Fruit fly (Drosophila melanogaster) whole organism, embryonic: Measurements from ENCODE around the gene pico.

ENCODE experiments used
- CG10959 ChIP-seq: fragments of 200-800 bp; sonication (Bioruptor generic); IDR thresholded peaks from 2 replicates; pipeline ENCODE4 v1.3.6; 2022; ENCODE audit warnings: missing biosample characterization, missing genetic modification characterization
- CG11456 ChIP-seq: fragments of 200-800 bp; sonication (Bioruptor generic); IDR thresholded peaks from 3 replicates; pipeline ENCODE4 v1.3.6; 2022; ENCODE audit warnings: missing biosample characterization, missing genetic modification characterization
- CG11504 ChIP-seq: fragments of 200-800 bp; sonication (Bioruptor generic); optimal IDR thresholded peaks from 3 replicates; lab custom pipeline; 2019; ENCODE audit warnings: missing biosample characterization, mild to moderate bottlenecking, missing genetic modification characterization, moderate library complexity
- CG12659 ChIP-seq: fragments of 200-800 bp; sonication (Bioruptor generic); optimal IDR thresholded peaks from 3 replicates; lab custom pipeline; 2017; ENCODE audit warnings: mild to moderate bottlenecking, missing biosample characterization, missing genetic modification reagents, missing genetic modification characterization
- CG13287 ChIP-seq: fragments of 200-800 bp; sonication (Bioruptor generic); IDR thresholded peaks from 2 replicates; pipeline ENCODE4 v1.3.6; 2022; ENCODE audit warnings: missing biosample characterization, missing genetic modification characterization; ENCODE audit not compliant: partially characterized antibody
- CG13296 ChIP-seq: fragments of 200-800 bp; sonication (Bioruptor generic); optimal IDR thresholded peaks from 3 replicates; lab custom pipeline; 2018; ENCODE audit warnings: missing biosample characterization, mild to moderate bottlenecking, missing genetic modification characterization
- CG14014 ChIP-seq: fragments of 200-800 bp; sonication (Bioruptor generic); IDR thresholded peaks from 2 replicates; pipeline ENCODE4 v1.3.6; 2022; ENCODE audit warnings: missing biosample characterization, missing genetic modification characterization
- CG14710 ChIP-seq: fragments of 200-800 bp; sonication (Bioruptor generic); optimal IDR thresholded peaks from 3 replicates; lab custom pipeline; 2019; ENCODE audit warnings: missing biosample characterization, mild to moderate bottlenecking, missing genetic modification characterization, moderate library complexity
- CG14965 ChIP-seq: fragments of 200-800 bp; sonication (Bioruptor generic); optimal IDR thresholded peaks from 2 replicates; lab custom pipeline; 2016; ENCODE audit warnings: missing biosample characterization, missing genetic modification characterization, borderline replicate concordance
- CG15601 ChIP-seq: fragments of 200-800 bp; sonication (Bioruptor generic); optimal IDR thresholded peaks from 3 replicates; lab custom pipeline; 2019; ENCODE audit warnings: missing biosample characterization, mild to moderate bottlenecking, missing genetic modification characterization, moderate library complexity
- CG17328 ChIP-seq: fragments of 200-800 bp; sonication (Bioruptor generic); IDR thresholded peaks from 2 replicates; pipeline ENCODE4 v1.3.6; 2022; ENCODE audit warnings: missing biosample characterization, missing genetic modification characterization
- CG17385 ChIP-seq: fragments of 200-800 bp; sonication (Bioruptor generic); optimal IDR thresholded peaks from 3 replicates; lab custom pipeline; 2018; ENCODE audit warnings: missing biosample characterization, mild to moderate bottlenecking, missing genetic modification characterization
- CG17612 ChIP-seq: fragments of 200-800 bp; sonication (Bioruptor generic); IDR thresholded peaks from 2 replicates; pipeline ENCODE4 v1.3.6; 2022; ENCODE audit warnings: missing biosample characterization, missing genetic modification characterization
- CG1792 ChIP-seq: fragments of 200-800 bp; sonication (Bioruptor generic); optimal IDR thresholded peaks from 2 replicates; lab custom pipeline; 2016; ENCODE audit warnings: missing biosample characterization, missing genetic modification characterization
- CG31224 ChIP-seq: fragments of 200-800 bp; sonication (Bioruptor generic); IDR thresholded peaks from 2 replicates; pipeline ENCODE4 v1.3.6; 2022; ENCODE audit warnings: missing biosample characterization, missing genetic modification characterization
- CG33213 ChIP-seq: fragments of 200-800 bp; sonication (Bioruptor generic); optimal IDR thresholded peaks from 3 replicates; lab custom pipeline; 2016; ENCODE audit warnings: missing biosample characterization, missing genetic modification characterization
- CG3995 ChIP-seq: fragments of 200-800 bp; sonication (Bioruptor generic); optimal IDR thresholded peaks from 3 replicates; lab custom pipeline; 2016; ENCODE audit warnings: missing biosample characterization, missing genetic modification characterization
- CG4404 ChIP-seq: fragments of 200-800 bp; sonication (Bioruptor generic); IDR thresholded peaks from 2 replicates; pipeline ENCODE4 v1.3.6; 2022; ENCODE audit warnings: missing biosample characterization, missing genetic modification characterization
- CG4617 ChIP-seq: fragments of 200-800 bp; sonication (Bioruptor generic); optimal IDR thresholded peaks from 3 replicates; lab custom pipeline; 2016; ENCODE audit warnings: missing biosample characterization, missing genetic modification characterization, borderline replicate concordance
- CG6175 ChIP-seq: fragments of 200-800 bp; sonication (Bioruptor generic); IDR thresholded peaks from 3 replicates; pipeline ENCODE4 v1.3.6; 2022; ENCODE audit warnings: missing biosample characterization, missing genetic modification characterization
- CG6272 ChIP-seq: fragments of 200-800 bp; sonication (Bioruptor generic); IDR thresholded peaks from 2 replicates; pipeline ENCODE4 v1.3.6; 2022; ENCODE audit warnings: missing biosample characterization, missing genetic modification characterization
- CoRest ChIP-seq: fragments of 200-800 bp; sonication (Bioruptor generic); optimal IDR thresholded peaks from 3 replicates; lab custom pipeline; 2018; ENCODE audit warnings: missing biosample characterization, mild to moderate bottlenecking, missing genetic modification characterization, moderate library complexity
- Dbx ChIP-seq: fragments of 200-800 bp; sonication (Bioruptor generic); IDR thresholded peaks from 3 replicates; pipeline ENCODE4 v1.3.6; 2022; ENCODE audit warnings: missing biosample characterization, missing genetic modification characterization
- Doc2 ChIP-seq: fragments of 200-800 bp; sonication (Bioruptor generic); IDR thresholded peaks from 2 replicates; pipeline ENCODE4 v1.3.6; 2022; ENCODE audit warnings: missing biosample characterization, missing genetic modification characterization
- H15 ChIP-seq: fragments of 200-800 bp; sonication (Bioruptor generic); IDR thresholded peaks from 3 replicates; pipeline ENCODE4 v1.3.6; 2022; ENCODE audit warnings: missing biosample characterization, missing genetic modification characterization
- HmgZ ChIP-seq: fragments of 200-800 bp; sonication (Bioruptor generic); optimal IDR thresholded peaks from 2 replicates; lab custom pipeline; 2018; ENCODE audit warnings: missing biosample characterization, mild to moderate bottlenecking, missing genetic modification characterization
- Hmx ChIP-seq: fragments of 200-800 bp; sonication (Bioruptor generic); optimal IDR thresholded peaks from 2 replicates; lab custom pipeline; 2016; ENCODE audit warnings: missing biosample characterization, missing genetic modification characterization
- Max ChIP-seq: fragments of 200-800 bp; sonication (Bioruptor generic); optimal IDR thresholded peaks from 2 replicates; lab custom pipeline; 2016; ENCODE audit warnings: missing biosample characterization, mild to moderate bottlenecking, missing genetic modification characterization
- Nf-YA ChIP-seq: fragments of 200-800 bp; sonication (Bioruptor generic); IDR thresholded peaks from 2 replicates; pipeline ENCODE4 v1.3.6; 2022; ENCODE audit warnings: missing biosample characterization, missing genetic modification characterization
- Ssrp ChIP-seq: fragments of 200-800 bp; sonication (Bioruptor generic); optimal IDR thresholded peaks from 2 replicates; lab custom pipeline; 2018; ENCODE audit warnings: missing biosample characterization, mild to moderate bottlenecking, missing genetic modification characterization, moderate library complexity
- Tbp ChIP-seq: fragments of >200 bp; optimal IDR thresholded peaks from 2 replicates; lab custom pipeline; 2018; ENCODE audit warnings: missing biosample characterization, missing genetic modification characterization
- amos ChIP-seq: fragments of 200-800 bp; sonication (Bioruptor generic); IDR thresholded peaks from 2 replicates; pipeline ENCODE4 v1.3.6; 2022; ENCODE audit warnings: missing biosample characterization, missing genetic modification characterization; ENCODE audit not compliant: partially characterized antibody
- ara ChIP-seq: fragments of 200-800 bp; sonication (Bioruptor generic); IDR thresholded peaks from 2 replicates; pipeline ENCODE4 v1.3.6; 2022; ENCODE audit warnings: missing biosample characterization, missing genetic modification characterization
- bab2 ChIP-seq: fragments of 200-800 bp; sonication (Bioruptor generic); optimal IDR thresholded peaks from 2 replicates; lab custom pipeline; 2016; ENCODE audit warnings: missing biosample characterization, missing genetic modification characterization
- bcd ChIP-seq: fragments of 200-800 bp; sonication (Bioruptor generic); optimal IDR thresholded peaks from 2 replicates; lab custom pipeline; 2017; ENCODE audit warnings: missing biosample characterization, mild to moderate bottlenecking, missing genetic modification characterization
- bowl ChIP-seq: fragments of 200-800 bp; sonication (Bioruptor generic); IDR thresholded peaks from 2 replicates; pipeline ENCODE4 v1.3.6; 2022; ENCODE audit warnings: missing biosample characterization, missing genetic modification characterization
- br ChIP-seq: fragments of >200 bp; optimal IDR thresholded peaks from 2 replicates; lab custom pipeline; 2017
- caup ChIP-seq: fragments of 200-800 bp; sonication (Bioruptor generic); optimal IDR thresholded peaks from 3 replicates; lab custom pipeline; 2017; ENCODE audit warnings: missing biosample characterization, mild to moderate bottlenecking, missing genetic modification characterization, moderate library complexity; ENCODE audit not compliant: severe bottlenecking
- dmrt11E ChIP-seq: fragments of 200-800 bp; sonication (Bioruptor generic); optimal IDR thresholded peaks from 3 replicates; lab custom pipeline; 2018; ENCODE audit warnings: missing biosample characterization, mild to moderate bottlenecking, missing genetic modification characterization, moderate library complexity
- fd3F ChIP-seq: fragments of 200-800 bp; sonication (Bioruptor generic); optimal IDR thresholded peaks from 2 replicates; lab custom pipeline; 2018; ENCODE audit warnings: missing biosample characterization, mild to moderate bottlenecking, missing genetic modification characterization, moderate library complexity
- gem ChIP-seq: fragments of 200-800 bp; sonication (Bioruptor generic); optimal IDR thresholded peaks from 2 replicates; lab custom pipeline; 2019; ENCODE audit warnings: missing biosample characterization, mild to moderate bottlenecking, missing genetic modification characterization, moderate library complexity
- grn ChIP-seq: fragments of 200-800 bp; sonication (Bioruptor generic); optimal IDR thresholded peaks from 3 replicates; lab custom pipeline; 2017; ENCODE audit warnings: missing biosample characterization, missing genetic modification characterization
- gsb-n ChIP-seq: fragments of 200-800 bp; sonication (Bioruptor generic); optimal IDR thresholded peaks from 3 replicates; lab custom pipeline; 2018; ENCODE audit warnings: missing biosample characterization, mild to moderate bottlenecking, missing genetic modification characterization
- mirr ChIP-seq: fragments of 200-800 bp; sonication (Bioruptor generic); optimal IDR thresholded peaks from 3 replicates; lab custom pipeline; 2018; ENCODE audit warnings: missing biosample characterization, mild to moderate bottlenecking, missing genetic modification characterization
- nau ChIP-seq: fragments of 200-800 bp; sonication (Bioruptor generic); optimal IDR thresholded peaks from 3 replicates; lab custom pipeline; 2017; ENCODE audit warnings: missing biosample characterization, mild to moderate bottlenecking, missing genetic modification characterization, missing genetic modification reagents
- nerfin-1 ChIP-seq: fragments of 200-800 bp; sonication (Bioruptor generic); optimal IDR thresholded peaks from 3 replicates; lab custom pipeline; 2019; ENCODE audit warnings: missing biosample characterization, mild to moderate bottlenecking, missing genetic modification characterization, moderate library complexity
- nom ChIP-seq: fragments of 200-800 bp; sonication (Bioruptor generic); optimal IDR thresholded peaks from 2 replicates; lab custom pipeline; 2017; ENCODE audit warnings: missing biosample characterization, missing genetic modification characterization, mild to moderate bottlenecking, moderate library complexity, missing genetic modification reagents
- oc ChIP-seq: fragments of 200-800 bp; sonication (Bioruptor generic); optimal IDR thresholded peaks from 2 replicates; lab custom pipeline; 2018; ENCODE audit warnings: missing biosample characterization, mild to moderate bottlenecking, missing genetic modification characterization, moderate library complexity
- prd ChIP-seq, 3 experiments: fragments of >200 bp in 2 of 3; fragments of 200-800 bp in 1 of 3; sonication (Bioruptor generic) in 1 of 3; optimal IDR thresholded peaks in 2 of 3; IDR thresholded peaks in 1 of 3; 2 replicates in 2 of 3; 3 replicates in 1 of 3; pipeline versions ENCODE4 v1.3.6 to Lab custom; 2017 to 2022; ENCODE audit warnings: missing biosample characterization in 1 of 3, missing genetic modification characterization in 1 of 3

Gene pico

DNA sequence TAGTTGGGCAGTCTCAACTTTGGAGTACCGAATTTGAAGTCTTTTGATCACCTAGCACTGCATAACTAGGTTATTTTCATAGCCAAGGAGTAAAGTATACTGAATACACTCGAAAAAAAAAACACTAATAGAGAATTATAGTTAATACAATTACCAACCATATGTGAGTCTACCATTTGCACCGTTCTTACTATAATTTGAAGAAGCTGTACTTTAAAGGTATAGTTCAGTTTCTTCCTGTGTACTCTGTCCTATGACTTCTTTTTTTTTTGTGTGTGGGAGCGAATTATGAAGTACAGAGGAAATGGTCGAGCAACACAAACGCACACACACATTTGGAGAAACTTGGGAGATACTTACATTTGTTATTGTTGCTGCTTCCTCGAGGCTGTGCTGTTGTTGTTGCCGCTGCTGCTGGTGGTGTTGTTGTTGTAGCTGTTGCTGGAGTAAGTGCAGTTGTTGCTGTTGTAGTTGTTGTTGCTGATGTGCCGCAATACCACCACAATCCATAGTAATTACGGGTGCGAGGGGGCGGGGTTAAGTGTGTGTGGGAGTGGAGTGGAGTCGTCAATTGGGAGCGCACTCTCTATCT, 1.3 kb downstream of the pico start (continued):
- TF ChIP-seq Tbp = no peak
- peak; percentile 28; the same call in 1 of the 3 replicates for TF ChIP-seq CG6175
- TF ChIP-seq Doc2 (GFP tag; lab: Robert Waterston, UW) = no peak
- TF ChIP-seq CG1792 (GFP tag; lab: Kevin White, UChicago) = peak; percentile 76
- TF ChIP-seq CG11504 (tag; lab: Kevin White, UChicago) = peak; percentile 93
- TF ChIP-seq ara (GFP tag; lab: Robert Waterston, UW) = peak; percentile 90
- peak; percentile 77 for TF ChIP-seq nerfin-1
- TF ChIP-seq CG3995 (GFP tag; lab: Kevin White, UChicago) = no peak
- TF ChIP-seq Hmx (GFP tag; lab: Kevin White, UChicago) = peak; percentile 63
- TF ChIP-seq Max (GFP tag; lab: Kevin White, UChicago) = peak; percentile 87
- peak; percentile 94 for TF ChIP-seq CG10959 (GFP tag; lab: Robert Waterston, UW)
- TF ChIP-seq bcd (GFP tag; lab: Kevin White, UChicago) = peak; percentile 87
- no peak for TF ChIP-seq amos (GFP tag; lab: Robert Waterston, UW)
- TF ChIP-seq CG17612 = peak; percentile 70; the same call in 1 of the 2 replicates
- TF ChIP-seq dmrt11E = peak; percentile 98
- TF ChIP-seq gem (tag; lab: Kevin White, UChicago) = peak; percentile 97
- TF ChIP-seq CG15601 = peak; percentile 88
- peak; percentile 90 for TF ChIP-seq bab2 (GFP tag; lab: Kevin White, UChicago)
- TF ChIP-seq CG14014 (GFP tag; lab: Robert Waterston, UW) = peak; percentile 82
- TF ChIP-seq CG4404 = peak; percentile 83
- TF ChIP-seq CG14965 = peak; percentile 71
- TF ChIP-seq CG13287 (GFP tag; lab: Robert Waterston, UW) = no peak
- peak; percentile 81 for TF ChIP-seq CG4617 (GFP tag; lab: Kevin White, UChicago)
- TF ChIP-seq grn (GFP tag; lab: Kevin White, UChicago) = peak; percentile 40
- peak; percentile 82 for TF ChIP-seq HmgZ (tag; lab: Kevin White, UChicago)
- peak; percentile 95 for TF ChIP-seq CG14710 (tag; lab: Kevin White, UChicago)
- TF ChIP-seq CG13296 (GFP tag; lab: Kevin White, UChicago) = peak; percentile 43
- TF ChIP-seq CG17328 (GFP tag; lab: Robert Waterston, UW) = peak; percentile 96
- TF ChIP-seq nom (GFP tag; lab: Kevin White, UChicago) = peak; percentile 70
- TF ChIP-seq caup (GFP tag; lab: Kevin White, UChicago) = peak; percentile 63
- TF ChIP-seq H15 (GFP tag; lab: Robert Waterston, UW) = peak; percentile 85
- peak; percentile 64 for TF ChIP-seq CG31224 (GFP tag; lab: Robert Waterston, UW)
- TF ChIP-seq CoRest = peak; percentile 89
- TF ChIP-seq br (lab: Kevin White, UChicago) = no peak
- TF ChIP-seq gsb-n (tag; lab: Kevin White, UChicago) = peak; percentile 94
- TF ChIP-seq mirr (GFP tag; lab: Kevin White, UChicago) = no peak
- TF ChIP-seq Dbx (GFP tag; lab: Robert Waterston, UW) = no peak
- peak; percentile 95 for TF ChIP-seq oc (tag; lab: Kevin White, UChicago)
- no peak for TF ChIP-seq prd (optimal IDR thresholded peaks at IDR 0.05; lab: Kevin White, UChicago)
- peak; percentile 93 for TF ChIP-seq prd (GFP tag; IDR thresholded peaks at IDR 0.05; lab: Robert Waterston, UW)
- TF ChIP-seq bowl (GFP tag; lab: Robert Waterston, UW) = peak; percentile 26; the same call in 1 of the 2 replicates
- TF ChIP-seq Ssrp = peak; percentile 95
- TF ChIP-seq CG17385 (GFP tag; lab: Kevin White, UChicago) = peak; percentile 84
- peak; percentile 42 for TF ChIP-seq fd3F (GFP tag; lab: Kevin White, UChicago)
- TF ChIP-seq CG6272 (GFP tag; lab: Robert Waterston, UW) = peak; percentile 47; the same call in 1 of the 2 replicates
- TF ChIP-seq CG12659 = peak; percentile 85
- TF ChIP-seq Nf-YA (GFP tag; lab: Robert Waterston, UW) = peak; percentile 71
- peak; percentile 89 for TF ChIP-seq CG33213
- no peak for TF ChIP-seq nau (GFP tag; lab: Kevin White, UChicago)
- peak; percentile 77 for TF ChIP-seq CG11456 (GFP tag; lab: Robert Waterston, UW)
